Worm (Caenorhabditis elegans): ENCODE measurements around the gene C55C3.1.

ce11 chrIV:5757762-5758161 lies 48.9 kb downstream of the C55C3.1 start, which contains the start of gene nhr-46:
- TF ChIP-seq hmbx-1 (tag; optimal IDR thresholded peaks at IDR 0.05) (no peak), tbx-37 (GFP tag; conservative IDR thresholded peaks at IDR 0.05) (no peak), pes-1 (GFP tag; IDR thresholded peaks at IDR 0.05) (no peak), tra-4 (tag; optimal IDR thresholded peaks at IDR 0.05) (no peak), B0310.2 (tag; optimal IDR thresholded peaks at IDR 0.05) (no peak), tbx-11 (GFP tag; IDR thresholded peaks at IDR 0.05) (no peak), ets-7 (tag; optimal IDR thresholded peaks at IDR 0.05) (no peak), ceh-36 (tag; optimal IDR thresholded peaks at IDR 0.05) (no peak), sea-1 (GFP tag; conservative IDR thresholded peaks at IDR 0.05) (no peak), ama-1 (optimal IDR thresholded peaks at IDR 0.05) (no peak)
